Worm (Caenorhabditis elegans) whole organism, young adult: ENCODE measurements around the gene srd-32.

Source experiments
- B0035.1 ChIP-seq: sonication (generic microtip); optimal IDR thresholded peaks from 2 replicates; lab custom pipeline; 2016; ENCODE audit warnings: missing genetic modification characterization, mild to moderate bottlenecking, missing compliant biosample characterization, missing genotype, missing genetic modification reagents
- B0336.3 ChIP-seq: fragments of 200-800 bp; sonication (Bioruptor generic); IDR thresholded peaks from 2 replicates; pipeline ENCODE4 v1.3.6; 2022; ENCODE audit warnings: missing genetic modification characterization, missing compliant biosample characterization
- C17E4.6 ChIP-seq: fragments of 200-800 bp; sonication (Bioruptor generic); IDR thresholded peaks from 2 replicates; pipeline ENCODE4 v1.3.6; 2022; ENCODE audit warnings: missing genetic modification reagents, missing genetic modification characterization, missing compliant biosample characterization
- D2030.7 ChIP-seq: fragments of 200-800 bp; sonication (Bioruptor generic); IDR thresholded peaks from 2 replicates; pipeline ENCODE4 v1.3.6; 2022; ENCODE audit warnings: missing genetic modification reagents, missing genetic modification characterization, missing compliant biosample characterization
- F23B12.7 ChIP-seq: sonication (generic microtip); optimal IDR thresholded peaks from 2 replicates; lab custom pipeline; 2017; ENCODE audit warnings: missing genetic modification characterization, mild to moderate bottlenecking, missing compliant biosample characterization, antibody characterized with exemption, moderate library complexity; ENCODE audit not compliant: insufficient read depth
- F33H1.4 ChIP-seq: fragments of 200-800 bp; sonication (Bioruptor generic); IDR thresholded peaks from 2 replicates; pipeline ENCODE4 v1.3.6; 2022; ENCODE audit warnings: missing genetic modification reagents, missing genetic modification characterization, missing compliant biosample characterization
- F49E8.2 ChIP-seq: sonication (generic microtip); optimal IDR thresholded peaks from 3 replicates; lab custom pipeline; 2017; ENCODE audit warnings: missing genetic modification characterization, mild to moderate bottlenecking, missing compliant biosample characterization, antibody characterized with exemption, moderate library complexity; ENCODE audit not compliant: insufficient read depth
- F52B5.7 ChIP-seq: sonication (generic microtip); optimal IDR thresholded peaks from 2 replicates; lab custom pipeline; 2016; ENCODE audit warnings: mild to moderate bottlenecking, missing genetic modification characterization, missing compliant biosample characterization
- F57A8.1 ChIP-seq: fragments of 200-800 bp; sonication (Bioruptor generic); optimal IDR thresholded peaks from 2 replicates; lab custom pipeline; 2018; ENCODE audit warnings: mild to moderate bottlenecking, missing genetic modification characterization, moderate library complexity, missing compliant biosample characterization
- F57C9.4 ChIP-seq: sonication (generic microtip); optimal IDR thresholded peaks from 2 replicates; lab custom pipeline; 2017; ENCODE audit warnings: mild to moderate bottlenecking, missing genetic modification characterization, missing compliant biosample characterization
- K12H6.12 ChIP-seq: fragments of 200-800 bp; sonication (Bioruptor generic); optimal IDR thresholded peaks from 2 replicates; lab custom pipeline; 2018; ENCODE audit warnings: mild to moderate bottlenecking, missing genetic modification characterization, missing compliant biosample characterization
- Y53F4B.3 ChIP-seq: fragments of 200-800 bp; sonication (Bioruptor generic); IDR thresholded peaks from 2 replicates; pipeline ENCODE4 v1.3.6; 2022; ENCODE audit warnings: missing genetic modification reagents, missing genetic modification characterization, missing compliant biosample characterization
- Y53G8AR.9 ChIP-seq: fragments of 200-800 bp; sonication (Bioruptor generic); conservative IDR thresholded peaks from 2 replicates; pipeline ENCODE4 v1.3.6; 2022; ENCODE audit warnings: missing genetic modification reagents, missing genetic modification characterization, missing compliant biosample characterization
- Y56A3A.18 ChIP-seq: fragments of 200-800 bp; sonication (Bioruptor generic); IDR thresholded peaks from 2 replicates; pipeline ENCODE4 v1.3.6; 2022; ENCODE audit warnings: missing genetic modification reagents, missing genetic modification characterization, missing compliant biosample characterization
- Y95B8A.8 ChIP-seq: fragments of 200-800 bp; sonication (Bioruptor generic); IDR thresholded peaks from 2 replicates; pipeline ENCODE4 v1.3.6; 2022; ENCODE audit warnings: missing genetic modification reagents, missing genetic modification characterization, missing compliant biosample characterization
- akir-1 ChIP-seq: fragments of 200-800 bp; sonication (Bioruptor generic); optimal IDR thresholded peaks from 2 replicates; lab custom pipeline; 2018; ENCODE audit warnings: mild to moderate bottlenecking, missing genetic modification characterization, moderate library complexity, missing compliant biosample characterization
- ama-1 ChIP-seq, 3 experiments: fragments of 150-350 bp in 1 of 3; sonication (generic microtip) in 2 of 3; optimal IDR thresholded peaks; 2 replicates each; lab custom pipeline; 2014 to 2018; ENCODE audit warnings: missing biosample characterization in 2 of 3, missing genetic modification characterization in 2 of 3, missing genetic modification reagents in 2 of 3
- aptf-3 ChIP-seq: fragments of 200-800 bp; sonication (Bioruptor generic); IDR thresholded peaks from 2 replicates; pipeline ENCODE4 v1.3.6; 2022; ENCODE audit warnings: missing genetic modification characterization, missing compliant biosample characterization
- attf-5 ChIP-seq: fragments of 200-800 bp; sonication (Bioruptor generic); optimal IDR thresholded peaks from 2 replicates; lab custom pipeline; 2018; ENCODE audit warnings: mild to moderate bottlenecking, missing genetic modification characterization, missing compliant biosample characterization
- ccch-3 ChIP-seq: fragments of 200-800 bp; sonication (Bioruptor generic); optimal IDR thresholded peaks from 2 replicates; lab custom pipeline; 2018; ENCODE audit warnings: mild to moderate bottlenecking, missing genetic modification characterization, missing compliant biosample characterization
- cebp-2 ChIP-seq: fragments of 200-800 bp; sonication (Bioruptor generic); IDR thresholded peaks from 2 replicates; pipeline ENCODE4 v1.3.6; 2022; ENCODE audit warnings: missing genetic modification characterization, missing compliant biosample characterization
- ceh-27 ChIP-seq: fragments of 200-800 bp; sonication (Bioruptor generic); optimal IDR thresholded peaks from 2 replicates; lab custom pipeline; 2018; ENCODE audit warnings: mild to moderate bottlenecking, missing genetic modification characterization, moderate library complexity, missing compliant biosample characterization
- efl-1 ChIP-seq: fragments of 150-350 bp; optimal IDR thresholded peaks from 2 replicates; lab custom pipeline; 2014; ENCODE audit warnings: missing biosample characterization, missing genetic modification reagents, missing genetic modification characterization
- ets-4 ChIP-seq: fragments of 200-800 bp; sonication (Bioruptor generic); optimal IDR thresholded peaks from 2 replicates; lab custom pipeline; 2018; ENCODE audit warnings: mild to moderate bottlenecking, missing genetic modification characterization, missing compliant biosample characterization
- gei-17 ChIP-seq: fragments of 200-800 bp; sonication (Bioruptor generic); optimal IDR thresholded peaks from 2 replicates; lab custom pipeline; 2018; ENCODE audit warnings: mild to moderate bottlenecking, missing genetic modification characterization, missing compliant biosample characterization
- hlh-12 ChIP-seq: sonication (generic microtip); optimal IDR thresholded peaks from 2 replicates; lab custom pipeline; 2016; ENCODE audit warnings: missing genetic modification characterization, missing compliant biosample characterization
- hlh-26 ChIP-seq: fragments of 200-800 bp; sonication (Bioruptor generic); conservative IDR thresholded peaks from 2 replicates; pipeline ENCODE4 v1.3.6; 2022; ENCODE audit warnings: missing genetic modification reagents, missing genetic modification characterization, missing compliant biosample characterization
- hmg-20 ChIP-seq: fragments of 200-800 bp; sonication (Bioruptor generic); IDR thresholded peaks from 2 replicates; pipeline ENCODE4 v1.3.6; 2022; ENCODE audit warnings: missing genetic modification reagents, missing genetic modification characterization, missing compliant biosample characterization
- hrde-1 ChIP-seq: sonication (generic microtip); optimal IDR thresholded peaks from 2 replicates; lab custom pipeline; 2016; ENCODE audit warnings: missing genetic modification characterization, mild to moderate bottlenecking, missing compliant biosample characterization, moderate library complexity, missing genotype, missing genetic modification reagents, borderline replicate concordance
- lin-26 ChIP-seq: fragments of 200-800 bp; sonication (Bioruptor generic); IDR thresholded peaks from 2 replicates; pipeline ENCODE4 v1.3.6; 2022; ENCODE audit warnings: missing genetic modification reagents, missing genetic modification characterization, missing compliant biosample characterization
- lin-40 ChIP-seq: sonication (generic microtip); optimal IDR thresholded peaks from 2 replicates; lab custom pipeline; 2016; ENCODE audit warnings: missing genetic modification characterization, mild to moderate bottlenecking, missing compliant biosample characterization, missing genotype, missing genetic modification reagents
- lin-54 ChIP-seq: fragments of 200-800 bp; sonication (Bioruptor generic); optimal IDR thresholded peaks from 2 replicates; lab custom pipeline; 2018; ENCODE audit warnings: mild to moderate bottlenecking, missing genetic modification characterization, missing compliant biosample characterization
- lsl-1 ChIP-seq: fragments of 200-800 bp; sonication (Bioruptor generic); optimal IDR thresholded peaks from 2 replicates; lab custom pipeline; 2018; ENCODE audit warnings: mild to moderate bottlenecking, missing genetic modification characterization, moderate library complexity, missing compliant biosample characterization
- lsy-27 ChIP-seq: sonication (generic microtip); optimal IDR thresholded peaks from 2 replicates; lab custom pipeline; 2017; ENCODE audit warnings: missing genetic modification characterization, mild to moderate bottlenecking, missing compliant biosample characterization, antibody characterized with exemption, missing genotype, borderline replicate concordance; ENCODE audit not compliant: insufficient read depth
- madf-8 ChIP-seq: fragments of 200-800 bp; sonication (Bioruptor generic); conservative IDR thresholded peaks from 2 replicates; pipeline ENCODE4 v1.3.6; 2022; ENCODE audit warnings: missing genetic modification reagents, missing genetic modification characterization, missing compliant biosample characterization
- mcd-1 ChIP-seq: fragments of 200-800 bp; sonication (Bioruptor generic); IDR thresholded peaks from 2 replicates; pipeline ENCODE4 v1.3.6; 2022; ENCODE audit warnings: missing genetic modification reagents, missing genetic modification characterization, missing compliant biosample characterization
- mxl-1 ChIP-seq: sonication (generic microtip); optimal IDR thresholded peaks from 2 replicates; lab custom pipeline; 2016; ENCODE audit warnings: missing genetic modification characterization, missing compliant biosample characterization
- nhr-179 ChIP-seq: sonication (generic microtip); optimal IDR thresholded peaks from 2 replicates; lab custom pipeline; 2016; ENCODE audit warnings: mild to moderate bottlenecking, missing genetic modification characterization, missing compliant biosample characterization
- nhr-80 ChIP-seq: sonication (generic microtip); optimal IDR thresholded peaks from 2 replicates; lab custom pipeline; 2016; ENCODE audit warnings: missing genetic modification characterization, missing compliant biosample characterization
- rcor-1 ChIP-seq: fragments of 200-800 bp; sonication (Bioruptor generic); IDR thresholded peaks from 2 replicates; pipeline ENCODE4 v1.3.6; 2022; ENCODE audit warnings: missing genetic modification reagents, missing genetic modification characterization, missing compliant biosample characterization
- sea-2 ChIP-seq: fragments of 200-800 bp; sonication (Bioruptor generic); IDR thresholded peaks from 2 replicates; pipeline ENCODE4 v1.3.6; 2022; ENCODE audit warnings: missing genetic modification characterization, missing compliant biosample characterization
- snpc-1.1 ChIP-seq: sonication (generic microtip); optimal IDR thresholded peaks from 2 replicates; lab custom pipeline; 2017; ENCODE audit warnings: missing genetic modification characterization, mild to moderate bottlenecking, missing compliant biosample characterization, antibody characterized with exemption, moderate library complexity, missing genotype, missing genetic modification reagents; ENCODE audit not compliant: insufficient read depth
- somi-1 ChIP-seq: fragments of 200-800 bp; sonication (Bioruptor generic); optimal IDR thresholded peaks from 2 replicates; lab custom pipeline; 2018; ENCODE audit warnings: mild to moderate bottlenecking, missing genetic modification characterization, missing compliant biosample characterization
- sptf-2 ChIP-seq: fragments of 200-800 bp; sonication (Bioruptor generic); optimal IDR thresholded peaks from 2 replicates; lab custom pipeline; 2018; ENCODE audit warnings: mild to moderate bottlenecking, missing genetic modification characterization, missing compliant biosample characterization
- xnd-1 ChIP-seq: sonication (generic microtip); optimal IDR thresholded peaks from 2 replicates; lab custom pipeline; 2016; ENCODE audit warnings: missing genotype, missing genetic modification reagents, missing genetic modification characterization, missing compliant biosample characterization
- zim-3 ChIP-seq: sonication (generic microtip); optimal IDR thresholded peaks from 2 replicates; lab custom pipeline; 2017; ENCODE audit warnings: mild to moderate bottlenecking, missing genetic modification characterization, moderate library complexity, missing compliant biosample characterization
- ztf-28 ChIP-seq: fragments of 200-800 bp; sonication (Bioruptor generic); IDR thresholded peaks from 2 replicates; pipeline ENCODE4 v1.3.6; 2022; ENCODE audit warnings: missing genetic modification reagents, missing genetic modification characterization, missing compliant biosample characterization
- ztf-3 ChIP-seq: fragments of 200-800 bp; sonication (Bioruptor generic); optimal IDR thresholded peaks from 2 replicates; lab custom pipeline; 2018; ENCODE audit warnings: mild to moderate bottlenecking, missing genetic modification characterization, missing compliant biosample characterization

Gene srd-32

ce11 chrV:4891305-4891704 lies 25.8 kb downstream of the srd-32 start (continued):
- TF ChIP-seq B0336.3 (GFP tag; lab: Robert Waterston, UW) (peak; percentile 84), hrde-1 (tag; lab: Kevin White, UChicago) (peak; percentile 70), rcor-1 (GFP tag; lab: Robert Waterston, UW) (peak; percentile 52; the same call in 1 of the 2 replicates), snpc-1.1 (tag; lab: Kevin White, UChicago) (no peak), ets-4 (no peak), F33H1.4 (peak; percentile 45), mcd-1 (GFP tag; lab: Robert Waterston, UW) (0 out of 2 replicates have a peak, but pooled peaks have one; percentile 15), F57A8.1 (GFP tag; lab: Kevin White, UChicago) (no peak), Y53G8AR.9 (GFP tag; lab: Robert Waterston, UW) (peak; percentile 83), nhr-179 (no peak), F23B12.7 (tag; lab: Kevin White, UChicago) (no peak), Y53F4B.3 (GFP tag; lab: Robert Waterston, UW) (no peak), F49E8.2 (tag; lab: Kevin White, UChicago) (peak; percentile 38), zim-3 (tag; lab: Kevin White, UChicago) (no peak), ama-1 (optimal IDR thresholded peaks at IDR 0.05; lab: Kevin White, UChicago) (no peak), ama-1 (GFP tag; optimal IDR thresholded peaks at IDR 0.05; lab: Kevin White, UChicago) (no peak), Y95B8A.8 (GFP tag; lab: Robert Waterston, UW) (no peak), akir-1 (GFP tag; lab: Kevin White, UChicago) (no peak), ztf-3 (no peak), sea-2 (no peak), sptf-2 (no peak), F57C9.4 (tag; lab: Kevin White, UChicago) (no peak), D2030.7 (GFP tag; lab: Robert Waterston, UW) (peak; percentile 53), lin-54 (peak; percentile 25), hlh-12 (tag; lab: Kevin White, UChicago) (no peak), efl-1 (GFP tag; lab: Kevin White, UChicago) (peak; percentile 38), lsy-27 (tag; lab: Kevin White, UChicago) (no peak), ztf-28 (no peak), aptf-3 (GFP tag; lab: Robert Waterston, UW) (peak; percentile 6; the same call in 1 of the 2 replicates), F52B5.7 (tag; lab: Kevin White, UChicago) (no peak), hmg-20 (no peak), lsl-1 (GFP tag; lab: Kevin White, UChicago) (peak; percentile 57), nhr-80 (tag; lab: Kevin White, UChicago) (no peak), C17E4.6 (GFP tag; lab: Robert Waterston, UW) (no peak), lin-40 (tag; lab: Kevin White, UChicago) (no peak), K12H6.12 (no peak), Y56A3A.18 (0 out of 2 replicates have a peak, but pooled peaks have one; percentile 6), B0035.1 (tag; lab: Kevin White, UChicago) (no peak), somi-1 (GFP tag; lab: Kevin White, UChicago) (no peak), hlh-26 (GFP tag; lab: Robert Waterston, UW) (no peak), attf-5 (GFP tag; lab: Kevin White, UChicago) (no peak), xnd-1 (tag; lab: Kevin White, UChicago) (peak; percentile 74), mxl-1 (tag; lab: Kevin White, UChicago) (peak; percentile 8), ccch-3 (GFP tag; lab: Kevin White, UChicago) (no peak), gei-17 (GFP tag; lab: Kevin White, UChicago) (no peak), cebp-2 (GFP tag; lab: Robert Waterston, UW) (0 out of 2 replicates have a peak, but pooled peaks have one; percentile 74), ceh-27 (GFP tag; lab: Kevin White, UChicago) (no peak), madf-8 (GFP tag; lab: Robert Waterston, UW) (peak; percentile 53), lin-26 (peak; percentile 63; the same call in 1 of the 2 replicates)
